Fruit fly (Drosophila melanogaster) whole organism, embryonic: ENCODE data around the gene CG42727.
A peak's percentile ranks its signal among the peaks of the same experiment; 100 is the strongest.

ENCODE experiments used
- Blimp-1 ChIP-seq: fragments of 200-800 bp; sonication (Bioruptor generic); optimal IDR thresholded peaks from 3 replicates; lab custom pipeline; 2018; ENCODE audit warnings: missing biosample characterization, missing genetic modification characterization, mild to moderate bottlenecking, moderate library complexity, missing genetic modification reagents
- CG10979 ChIP-seq: fragments of 200-800 bp; sonication (Bioruptor generic); optimal IDR thresholded peaks from 2 replicates; lab custom pipeline; 2018; ENCODE audit warnings: missing biosample characterization, mild to moderate bottlenecking, missing genetic modification characterization, moderate library complexity
- CG11504 ChIP-seq: fragments of 200-800 bp; sonication (Bioruptor generic); optimal IDR thresholded peaks from 3 replicates; lab custom pipeline; 2019; ENCODE audit warnings: missing biosample characterization, mild to moderate bottlenecking, missing genetic modification characterization, moderate library complexity
- CG12744 ChIP-seq: fragments of 200-800 bp; sonication (Bioruptor generic); optimal IDR thresholded peaks from 2 replicates; lab custom pipeline; 2016; ENCODE audit warnings: missing biosample characterization, missing genetic modification characterization
- CG14014 ChIP-seq: fragments of 200-800 bp; sonication (Bioruptor generic); IDR thresholded peaks from 2 replicates; pipeline ENCODE4 v1.3.6; 2022; ENCODE audit warnings: missing biosample characterization, missing genetic modification characterization
- CG14667 ChIP-seq: fragments of 200-800 bp; sonication (Bioruptor generic); IDR thresholded peaks from 2 replicates; pipeline ENCODE4 v1.3.6; 2022; ENCODE audit warnings: missing biosample characterization, missing genetic modification characterization
- CG14710 ChIP-seq: fragments of 200-800 bp; sonication (Bioruptor generic); optimal IDR thresholded peaks from 3 replicates; lab custom pipeline; 2019; ENCODE audit warnings: missing biosample characterization, mild to moderate bottlenecking, missing genetic modification characterization, moderate library complexity
- CG15269 ChIP-seq: fragments of 200-800 bp; sonication (Bioruptor generic); optimal IDR thresholded peaks from 2 replicates; lab custom pipeline; 2018; ENCODE audit warnings: missing biosample characterization, mild to moderate bottlenecking, missing genetic modification characterization, moderate library complexity
- CG16813 ChIP-seq: fragments of 200-800 bp; sonication (Bioruptor generic); IDR thresholded peaks from 3 replicates; pipeline ENCODE4 v1.3.6; 2022; ENCODE audit warnings: missing biosample characterization, missing genetic modification characterization; ENCODE audit not compliant: partially characterized antibody
- CG18619 ChIP-seq: fragments of 200-800 bp; sonication (Bioruptor generic); optimal IDR thresholded peaks from 3 replicates; lab custom pipeline; 2017; ENCODE audit warnings: missing biosample characterization, mild to moderate bottlenecking, missing genetic modification characterization
- CG2120 ChIP-seq: fragments of 200-800 bp; sonication (Bioruptor generic); optimal IDR thresholded peaks from 3 replicates; lab custom pipeline; 2016; ENCODE audit warnings: missing biosample characterization, missing genetic modification characterization
- CG2678 ChIP-seq: fragments of 200-800 bp; sonication (Bioruptor generic); optimal IDR thresholded peaks from 3 replicates; lab custom pipeline; 2019; ENCODE audit warnings: missing biosample characterization, mild to moderate bottlenecking, missing genetic modification characterization, moderate library complexity
- CG30403 ChIP-seq: fragments of 200-800 bp; sonication (Bioruptor generic); optimal IDR thresholded peaks from 3 replicates; lab custom pipeline; 2016; ENCODE audit warnings: missing biosample characterization, missing genetic modification characterization
- CG33557 ChIP-seq: fragments of 200-800 bp; sonication (Bioruptor generic); optimal IDR thresholded peaks from 2 replicates; lab custom pipeline; 2019; ENCODE audit warnings: missing biosample characterization, mild to moderate bottlenecking, missing genetic modification characterization, moderate library complexity
- CG3995 ChIP-seq: fragments of 200-800 bp; sonication (Bioruptor generic); optimal IDR thresholded peaks from 3 replicates; lab custom pipeline; 2016; ENCODE audit warnings: missing biosample characterization, missing genetic modification characterization
- CG43689 ChIP-seq: fragments of 200-800 bp; sonication (Bioruptor generic); IDR thresholded peaks from 2 replicates; pipeline ENCODE4 v1.3.6; 2022; ENCODE audit warnings: missing biosample characterization, missing genetic modification characterization
- CG6175 ChIP-seq: fragments of 200-800 bp; sonication (Bioruptor generic); IDR thresholded peaks from 3 replicates; pipeline ENCODE4 v1.3.6; 2022; ENCODE audit warnings: missing biosample characterization, missing genetic modification characterization
- CG8388 ChIP-seq: fragments of 200-800 bp; sonication (Bioruptor generic); optimal IDR thresholded peaks from 2 replicates; lab custom pipeline; 2019; ENCODE audit warnings: missing biosample characterization, mild to moderate bottlenecking, missing genetic modification characterization, moderate library complexity
- CrebB ChIP-seq: fragments of 200-800 bp; sonication (Bioruptor generic); optimal IDR thresholded peaks from 3 replicates; lab custom pipeline; 2018; ENCODE audit warnings: missing biosample characterization, mild to moderate bottlenecking, missing genetic modification characterization
- Dbx ChIP-seq: fragments of 200-800 bp; sonication (Bioruptor generic); IDR thresholded peaks from 3 replicates; pipeline ENCODE4 v1.3.6; 2022; ENCODE audit warnings: missing biosample characterization, missing genetic modification characterization
- Doc3 ChIP-seq: fragments of 200-800 bp; sonication (Bioruptor generic); IDR thresholded peaks from 3 replicates; pipeline ENCODE4 v1.3.6; 2022; ENCODE audit warnings: missing biosample characterization, missing genetic modification characterization; ENCODE audit not compliant: partially characterized antibody
- Dp ChIP-seq: fragments of 200-800 bp; sonication (Bioruptor generic); optimal IDR thresholded peaks from 2 replicates; lab custom pipeline; 2018; ENCODE audit warnings: missing biosample characterization, mild to moderate bottlenecking, missing genetic modification characterization, moderate library complexity
- Drgx ChIP-seq: fragments of 200-800 bp; sonication (Bioruptor generic); IDR thresholded peaks from 2 replicates; pipeline ENCODE4 v1.3.6; 2022; ENCODE audit warnings: missing biosample characterization, missing genetic modification characterization
- Ets65A ChIP-seq: fragments of 200-800 bp; sonication (Bioruptor generic); peaks from one replicate; lab custom pipeline; 2016; ENCODE audit warnings: missing biosample characterization, missing genetic modification characterization
- Fer1 ChIP-seq: fragments of 200-800 bp; sonication (Bioruptor generic); optimal IDR thresholded peaks from 2 replicates; lab custom pipeline; 2017; ENCODE audit warnings: missing biosample characterization, mild to moderate bottlenecking, missing genetic modification characterization
- Lhr ChIP-seq: fragments of 200-800 bp; sonication (Bioruptor generic); optimal IDR thresholded peaks from 3 replicates; lab custom pipeline; 2017; ENCODE audit warnings: mild to moderate bottlenecking, missing biosample characterization, missing genetic modification reagents, missing genetic modification characterization
- Ptx1 ChIP-seq: fragments of 200-800 bp; sonication (Bioruptor generic); IDR thresholded peaks from 2 replicates; pipeline ENCODE4 v1.3.6; 2022; ENCODE audit warnings: missing biosample characterization, missing genetic modification characterization
- Vsx1 ChIP-seq: fragments of 200-800 bp; sonication (Bioruptor generic); optimal IDR thresholded peaks from 2 replicates; lab custom pipeline; 2017; ENCODE audit warnings: missing biosample characterization, mild to moderate bottlenecking, missing genetic modification characterization, missing genetic modification reagents
- bbx ChIP-seq: fragments of 200-800 bp; sonication (Bioruptor generic); IDR thresholded peaks from 2 replicates; pipeline ENCODE4 v1.3.6; 2022; ENCODE audit warnings: missing biosample characterization, missing genetic modification characterization; ENCODE audit not compliant: partially characterized antibody
- cwo ChIP-seq: fragments of 200-800 bp; sonication (Bioruptor generic); optimal IDR thresholded peaks from 3 replicates; lab custom pipeline; 2017; ENCODE audit warnings: missing biosample characterization, missing genetic modification characterization, mild to moderate bottlenecking, moderate library complexity, missing genetic modification reagents
- emc ChIP-seq: fragments of 200-800 bp; sonication (Bioruptor generic); optimal IDR thresholded peaks from 2 replicates; lab custom pipeline; 2016; ENCODE audit warnings: missing biosample characterization, missing genetic modification characterization
- ems ChIP-seq: fragments of 200-800 bp; sonication (Bioruptor generic); optimal IDR thresholded peaks from 3 replicates; lab custom pipeline; 2016; ENCODE audit warnings: missing biosample characterization, missing genetic modification characterization
- exex ChIP-seq: fragments of 200-800 bp; sonication (Bioruptor generic); optimal IDR thresholded peaks from 4 replicates; lab custom pipeline; 2018; ENCODE audit warnings: missing biosample characterization, mild to moderate bottlenecking, missing genetic modification characterization, moderate library complexity
- fd3F ChIP-seq: fragments of 200-800 bp; sonication (Bioruptor generic); optimal IDR thresholded peaks from 2 replicates; lab custom pipeline; 2018; ENCODE audit warnings: missing biosample characterization, mild to moderate bottlenecking, missing genetic modification characterization, moderate library complexity
- gem ChIP-seq: fragments of 200-800 bp; sonication (Bioruptor generic); optimal IDR thresholded peaks from 2 replicates; lab custom pipeline; 2019; ENCODE audit warnings: missing biosample characterization, mild to moderate bottlenecking, missing genetic modification characterization, moderate library complexity
- grau ChIP-seq: fragments of 200-800 bp; optimal IDR thresholded peaks from 3 replicates; lab custom pipeline; 2019; ENCODE audit warnings: missing biosample characterization, mild to moderate bottlenecking, missing genetic modification characterization, moderate library complexity
- hkb ChIP-seq, 2 experiments: fragments of 200-800 bp in 1 of 2; fragments of >200 bp in 1 of 2; sonication (Bioruptor generic) in 1 of 2; IDR thresholded peaks in 1 of 2; optimal IDR thresholded peaks in 1 of 2; 2 replicates each; pipeline versions ENCODE4 v1.3.6 to Lab custom; 2017 to 2022; ENCODE audit warnings: missing biosample characterization in 1 of 2, missing genetic modification characterization in 1 of 2
- lilli ChIP-seq: fragments of 200-800 bp; sonication (Bioruptor generic); optimal IDR thresholded peaks from 3 replicates; lab custom pipeline; 2016; ENCODE audit warnings: missing biosample characterization, missing genetic modification characterization
- mam ChIP-seq: fragments of 200-800 bp; sonication (Bioruptor generic); optimal IDR thresholded peaks from 3 replicates; lab custom pipeline; 2016; ENCODE audit warnings: missing biosample characterization, missing genetic modification characterization
- pan ChIP-seq, 4 experiments: fragments of >200 bp in 3 of 4; fragments of 200-800 bp in 1 of 4; sonication (Bioruptor generic) in 1 of 4; optimal IDR thresholded peaks in 3 of 4; IDR thresholded peaks in 1 of 4; 2 replicates each; pipeline versions ENCODE4 v1.3.6 to Lab custom; 2017 to 2022; ENCODE audit warnings: missing biosample characterization in 2 of 4, missing genetic modification characterization in 2 of 4, mixed read lengths in 1 of 4
- row ChIP-seq: fragments of 200-800 bp; sonication (Bioruptor generic); IDR thresholded peaks from 3 replicates; pipeline ENCODE4 v1.3.6; 2022; ENCODE audit warnings: missing biosample characterization, missing genetic modification characterization
- run ChIP-seq: fragments of 200-800 bp; sonication (Bioruptor generic); optimal IDR thresholded peaks from 3 replicates; lab custom pipeline; 2018; ENCODE audit warnings: missing biosample characterization, mild to moderate bottlenecking, missing genetic modification characterization
- sc ChIP-seq, 3 experiments: fragments of >200 bp in 2 of 3; fragments of 200-800 bp in 1 of 3; sonication (Bioruptor generic) in 1 of 3; optimal IDR thresholded peaks; 2 replicates in 2 of 3; 3 replicates in 1 of 3; lab custom pipeline; 2017; ENCODE audit warnings: mild to moderate bottlenecking in 1 of 3, missing biosample characterization in 1 of 3, missing genetic modification characterization in 1 of 3, missing genetic modification reagents in 1 of 3
- slbo ChIP-seq: fragments of 200-800 bp; sonication (Bioruptor generic); IDR thresholded peaks from 2 replicates; pipeline ENCODE4 v1.3.6; 2022; ENCODE audit warnings: missing biosample characterization, missing genetic modification characterization
- stc ChIP-seq: fragments of 200-800 bp; sonication (Bioruptor generic); IDR thresholded peaks from 2 replicates; pipeline ENCODE4 v1.3.6; 2022; ENCODE audit warnings: missing biosample characterization, missing genetic modification characterization
- ttk ChIP-seq: fragments of 200-800 bp; sonication (Bioruptor generic); IDR thresholded peaks from 2 replicates; pipeline ENCODE4 v2.1.2; 2022; ENCODE audit warnings: missing biosample characterization, missing genetic modification characterization
- tx ChIP-seq: fragments of 200-800 bp; sonication (Bioruptor generic); optimal IDR thresholded peaks from 2 replicates; lab custom pipeline; 2016; ENCODE audit warnings: missing biosample characterization, missing genetic modification characterization
- zf30C ChIP-seq: fragments of 200-800 bp; sonication (Bioruptor generic); optimal IDR thresholded peaks from 3 replicates; lab custom pipeline; 2018; ENCODE audit warnings: missing biosample characterization, mild to moderate bottlenecking, missing genetic modification characterization
- zfh2 ChIP-seq: fragments of 200-800 bp; sonication (Bioruptor generic); optimal IDR thresholded peaks from 2 replicates; lab custom pipeline; 2016; ENCODE audit warnings: missing biosample characterization, missing genetic modification characterization

CG42727 gene

dm6 chr3R:15366839-15367238 lies 19.0 kb downstream of the CG42727 start (continued):
- TF ChIP-seq hkb (optimal IDR thresholded peaks at IDR 0.05; lab: Kevin White, UChicago): no peak
- TF ChIP-seq hkb (GFP tag; IDR thresholded peaks at IDR 0.05; lab: Robert Waterston, UW): peak; percentile 63
- peak; percentile 44 for TF ChIP-seq CG10979 (tag; lab: Kevin White, UChicago)
- no peak for TF ChIP-seq CG18619 (GFP tag; lab: Kevin White, UChicago)
- no peak for TF ChIP-seq Lhr (GFP tag; lab: Kevin White, UChicago)
- TF ChIP-seq Blimp-1: no peak
- peak; percentile 64 for TF ChIP-seq CG8388 (GFP tag; lab: Kevin White, UChicago)
- TF ChIP-seq fd3F (GFP tag; lab: Kevin White, UChicago): peak; percentile 8
- TF ChIP-seq exex: no peak
- no peak for TF ChIP-seq CG12744 (GFP tag; lab: Kevin White, UChicago)
- no peak for TF ChIP-seq Dp (GFP tag; lab: Kevin White, UChicago)
- TF ChIP-seq emc (GFP tag; lab: Kevin White, UChicago): no peak
- TF ChIP-seq ems: peak; percentile 11
- TF ChIP-seq CrebB (tag; lab: Kevin White, UChicago): no peak
- peak; percentile 56 for TF ChIP-seq zf30C
- TF ChIP-seq mam (GFP tag; lab: Kevin White, UChicago): no peak
- TF ChIP-seq zfh2 (GFP tag; lab: Kevin White, UChicago): no peak
- peak; percentile 35 for TF ChIP-seq CG2120 (GFP tag; lab: Kevin White, UChicago)
- no peak for TF ChIP-seq CG15269
- TF ChIP-seq gem (tag; lab: Kevin White, UChicago): peak; percentile 82
- TF ChIP-seq bbx (GFP tag; lab: Robert Waterston, UW): no peak
- TF ChIP-seq cwo: no peak
- peak; percentile 39; the same call in 1 of the 2 replicates for TF ChIP-seq Ptx1 (GFP tag; lab: Robert Waterston, UW)
- no peak for TF ChIP-seq CG2678
- peak; percentile 18; the same call in 1 of the 2 replicates for TF ChIP-seq ttk (GFP tag; lab: Robert Waterston, UW)
- no peak for TF ChIP-seq CG33557 (GFP tag; lab: Kevin White, UChicago)
- peak; percentile 63 for TF ChIP-seq CG30403 (GFP tag; lab: Kevin White, UChicago)
- TF ChIP-seq stc: 0 out of 2 replicates have a peak, but pooled peaks have one; percentile 27
- peak; percentile 59 for TF ChIP-seq Fer1
- TF ChIP-seq CG3995 (GFP tag; lab: Kevin White, UChicago): no peak
- TF ChIP-seq CG14667 (GFP tag; lab: Robert Waterston, UW): no peak
- peak; percentile 64 for TF ChIP-seq Drgx
- peak; percentile 4 for TF ChIP-seq lilli (GFP tag; lab: Kevin White, UChicago)
- TF ChIP-seq CG6175 (GFP tag; lab: Robert Waterston, UW): no peak
- TF ChIP-seq grau (tag; lab: Kevin White, UChicago): peak; percentile 51
- TF ChIP-seq Dbx (GFP tag; lab: Robert Waterston, UW): 0 out of 3 replicates have a peak, but pooled peaks have one; percentile 29
- TF ChIP-seq CG14710 (tag; lab: Kevin White, UChicago): peak; percentile 23
- no peak for TF ChIP-seq CG11504 (tag; lab: Kevin White, UChicago)
- TF ChIP-seq Vsx1 (GFP tag; lab: Kevin White, UChicago): no peak
- TF ChIP-seq tx (GFP tag; lab: Kevin White, UChicago): no peak
- TF ChIP-seq CG14014: peak; percentile 49; the same call in 1 of the 2 replicates
- no peak for TF ChIP-seq CG16813
- TF ChIP-seq run (tag; lab: Kevin White, UChicago): no peak
- no peak for TF ChIP-seq Doc3 (GFP tag; lab: Robert Waterston, UW)
- TF ChIP-seq slbo (GFP tag; lab: Robert Waterston, UW): peak; percentile 66
- no peak for TF ChIP-seq pan (optimal IDR thresholded peaks at IDR 0.05; lab: Kevin White, UChicago)
- peak in 1 of 2 experiments; percentile 65 for TF ChIP-seq pan (GFP tag; optimal IDR thresholded peaks at IDR 0.05 in 1 of 2, IDR thresholded peaks at IDR 0.05 in 1 of 2)
- TF ChIP-seq Ets65A (GFP tag; lab: Kevin White, UChicago): peak; percentile 68
- no peak for TF ChIP-seq sc (optimal IDR thresholded peaks at IDR 0.05; lab: Kevin White, UChicago)
- no peak for TF ChIP-seq sc (GFP tag; optimal IDR thresholded peaks at IDR 0.05; lab: Kevin White, UChicago)
- peak; percentile 74 for TF ChIP-seq row (GFP tag; lab: Robert Waterston, UW)
- TF ChIP-seq CG43689 (GFP tag; lab: Robert Waterston, UW): no peak
